Worm (Caenorhabditis elegans) whole organism, L1 larva: ENCODE results near the gene mrps-21.

ENCODE experiments used
- C34B4.2 ChIP-seq: sonication (generic microtip); optimal IDR thresholded peaks from 2 replicates; lab custom pipeline; 2017; ENCODE audit warnings: mild to moderate bottlenecking, missing genetic modification characterization, missing compliant biosample characterization
- Y116A8C.19 ChIP-seq: sonication (generic microtip); optimal IDR thresholded peaks from 2 replicates; lab custom pipeline; 2016; ENCODE audit warnings: missing compliant biosample characterization, missing genetic modification characterization, borderline replicate concordance
- ceh-63 ChIP-seq: fragments of 200-800 bp; sonication (Bioruptor generic); optimal IDR thresholded peaks from 2 replicates; lab custom pipeline; 2018; ENCODE audit warnings: mild to moderate bottlenecking, missing genetic modification characterization, missing compliant biosample characterization
- ceh-82 ChIP-seq, 3 experiments: fragments of 150-350 bp in 1 of 3; sonication (generic microtip) in 2 of 3; optimal IDR thresholded peaks; 2 replicates each; lab custom pipeline; 2014 to 2017; ENCODE audit warnings: missing biosample characterization in 3 of 3, missing genetic modification characterization in 3 of 3
- dpl-1 ChIP-seq, 3 experiments: fragments of 150-350 bp in 2 of 3; sonication (generic microtip) in 1 of 3; optimal IDR thresholded peaks; 2 replicates each; lab custom pipeline; 2014 to 2017; ENCODE audit warnings: missing biosample characterization in 3 of 3, missing genetic modification characterization in 3 of 3, missing genetic modification reagents in 3 of 3
- efl-3 ChIP-seq: fragments of 200-800 bp; sonication (Bioruptor generic); optimal IDR thresholded peaks from 2 replicates; lab custom pipeline; 2018; ENCODE audit warnings: mild to moderate bottlenecking, missing genetic modification characterization, missing compliant biosample characterization
- elt-3 ChIP-seq, 6 experiments: fragments of 150-350 bp in 1 of 6; sonication (generic microtip); optimal IDR thresholded peaks; 2 replicates each; lab custom pipeline; 2017 to 2018; ENCODE audit warnings: missing biosample characterization in 6 of 6, missing genetic modification characterization in 6 of 6, inconsistent platforms in 1 of 6
- ets-5 ChIP-seq: fragments of 200-800 bp; sonication (Bioruptor generic); IDR thresholded peaks from 2 replicates; pipeline ENCODE4 v1.3.6; 2022; ENCODE audit warnings: missing genetic modification characterization, missing compliant biosample characterization
- fkh-4 ChIP-seq: sonication (generic microtip); optimal IDR thresholded peaks from 2 replicates; lab custom pipeline; 2016; ENCODE audit warnings: missing compliant biosample characterization, missing genetic modification characterization, borderline replicate concordance
- grh-1 ChIP-seq: fragments of 200-800 bp; sonication (Bioruptor generic); IDR thresholded peaks from 2 replicates; pipeline ENCODE4 v1.3.6; 2022; ENCODE audit warnings: missing genetic modification reagents, missing genetic modification characterization, missing compliant biosample characterization
- jun-1 ChIP-seq: fragments of 150-350 bp; optimal IDR thresholded peaks from 2 replicates; lab custom pipeline; 2014; ENCODE audit warnings: missing biosample characterization, missing genetic modification reagents, missing genetic modification characterization
- lin-14 ChIP-seq: fragments of 200-800 bp; sonication (Bioruptor generic); optimal IDR thresholded peaks from 2 replicates; lab custom pipeline; 2018; ENCODE audit warnings: mild to moderate bottlenecking, missing genetic modification characterization, moderate library complexity, missing compliant biosample characterization
- lin-15B ChIP-seq: fragments of 150-350 bp; sonication (generic microtip); optimal IDR thresholded peaks from 3 replicates; lab custom pipeline; 2014; ENCODE audit warnings: missing biosample characterization, missing genetic modification characterization
- lir-3 ChIP-seq: sonication (generic microtip); optimal IDR thresholded peaks from 2 replicates; lab custom pipeline; 2016; ENCODE audit warnings: mild to moderate bottlenecking, missing genetic modification characterization, moderate library complexity, missing compliant biosample characterization; ENCODE audit not compliant: poor library complexity
- lsy-2 ChIP-seq, 2 experiments: fragments of 150-350 bp; optimal IDR thresholded peaks; 2 replicates each; lab custom pipeline; 2014; ENCODE audit warnings: missing biosample characterization in 2 of 2, missing genetic modification characterization in 2 of 2
- mab-9 ChIP-seq: fragments of 200-800 bp; sonication (Bioruptor generic); IDR thresholded peaks from 2 replicates; pipeline ENCODE4 v1.3.6; 2022; ENCODE audit warnings: missing genetic modification reagents, missing genetic modification characterization, missing compliant biosample characterization
- mef-2 ChIP-seq: fragments of 150-350 bp; optimal IDR thresholded peaks from 2 replicates; lab custom pipeline; 2014; ENCODE audit warnings: missing biosample characterization, missing genetic modification characterization
- mep-1 ChIP-seq: fragments of 150-350 bp; optimal IDR thresholded peaks from 2 replicates; lab custom pipeline; 2014; ENCODE audit warnings: missing biosample characterization, missing genetic modification characterization
- nhr-11 ChIP-seq: fragments of 150-350 bp; optimal IDR thresholded peaks from 2 replicates; lab custom pipeline; 2014; ENCODE audit warnings: missing biosample characterization, missing genetic modification characterization
- nhr-19 ChIP-seq: fragments of 200-800 bp; sonication (Bioruptor generic); conservative IDR thresholded peaks from 2 replicates; pipeline ENCODE4 v1.3.6; 2022; ENCODE audit warnings: missing genetic modification characterization, missing compliant biosample characterization
- nhr-28 ChIP-seq: fragments of 150-350 bp; optimal IDR thresholded peaks from 2 replicates; lab custom pipeline; 2014; ENCODE audit warnings: missing biosample characterization, missing genetic modification characterization
- nhr-47 ChIP-seq: sonication (generic microtip); optimal IDR thresholded peaks from 2 replicates; lab custom pipeline; 2016; ENCODE audit warnings: mild to moderate bottlenecking, missing genetic modification characterization, moderate library complexity, missing compliant biosample characterization
- nhr-76 ChIP-seq: sonication (generic microtip); optimal IDR thresholded peaks from 2 replicates; lab custom pipeline; 2017; ENCODE audit warnings: missing biosample characterization, missing genetic modification characterization
- nhr-77 ChIP-seq: fragments of 150-350 bp; optimal IDR thresholded peaks from 2 replicates; lab custom pipeline; 2014; ENCODE audit warnings: missing biosample characterization, missing genetic modification characterization
- nhr-90 ChIP-seq: sonication (generic microtip); optimal IDR thresholded peaks from 2 replicates; lab custom pipeline; 2016; ENCODE audit warnings: mild to moderate bottlenecking, missing genetic modification characterization, missing compliant biosample characterization; ENCODE audit not compliant: poor library complexity
- pqm-1 ChIP-seq: sonication (generic microtip); optimal IDR thresholded peaks from 3 replicates; lab custom pipeline; 2017; ENCODE audit warnings: missing biosample characterization, missing genetic modification characterization
- skn-1 ChIP-seq: fragments of 150-350 bp; optimal IDR thresholded peaks from 2 replicates; lab custom pipeline; 2014; ENCODE audit warnings: missing biosample characterization, missing genetic modification characterization
- sptf-1 ChIP-seq: fragments of 150-350 bp; optimal IDR thresholded peaks from 2 replicates; lab custom pipeline; 2014; ENCODE audit warnings: missing biosample characterization, missing genetic modification characterization
- sup-37 ChIP-seq: fragments of 200-800 bp; sonication (Bioruptor generic); optimal IDR thresholded peaks from 2 replicates; lab custom pipeline; 2018; ENCODE audit warnings: mild to moderate bottlenecking, missing genetic modification characterization, missing compliant biosample characterization
- swsn-7 ChIP-seq: sonication (generic microtip); optimal IDR thresholded peaks from 2 replicates; lab custom pipeline; 2016; ENCODE audit warnings: missing genetic modification characterization, missing compliant biosample characterization
- tbx-2 ChIP-seq: sonication (generic microtip); optimal IDR thresholded peaks from 2 replicates; lab custom pipeline; 2016; ENCODE audit warnings: missing genetic modification characterization, missing compliant biosample characterization
- unc-62 ChIP-seq: fragments of 150-350 bp; optimal IDR thresholded peaks from 2 replicates; lab custom pipeline; 2014; ENCODE audit warnings: missing biosample characterization, missing genetic modification reagents, missing genetic modification characterization
- vab-15 ChIP-seq: sonication (generic microtip); optimal IDR thresholded peaks from 2 replicates; lab custom pipeline; 2017; ENCODE audit warnings: missing genotype, mild to moderate bottlenecking, missing genetic modification characterization, missing compliant biosample characterization
- ztf-4 ChIP-seq: fragments of 150-350 bp; optimal IDR thresholded peaks from 2 replicates; lab custom pipeline; 2014; ENCODE audit warnings: missing biosample characterization, missing genetic modification characterization

Gene mrps-21

DNA sequence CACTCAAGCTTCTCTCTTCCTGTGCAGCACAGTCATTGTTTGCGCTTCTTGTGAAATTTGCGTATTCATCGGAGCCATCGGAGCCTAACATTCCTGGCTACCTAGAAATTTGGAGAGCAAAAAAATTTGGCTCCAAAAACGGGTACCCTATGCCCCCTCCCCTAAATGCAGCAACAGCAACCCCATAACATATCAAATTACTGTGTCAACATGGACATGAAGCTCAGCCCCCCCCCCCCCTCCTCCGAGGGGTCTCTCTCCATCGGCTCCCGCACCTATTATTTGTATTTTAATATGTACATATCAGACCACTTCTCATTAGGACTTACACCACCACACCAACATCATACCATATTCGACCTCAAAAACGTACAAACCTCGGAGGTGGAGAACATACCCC is 15.0 kb upstream of the mrps-21 start:
- TF ChIP-seq nhr-47, result no peak
- no peak for TF ChIP-seq ceh-82 (tag; optimal IDR thresholded peaks at IDR 0.05; lab: Kevin White, UChicago)
- TF ChIP-seq mef-2 (tag; lab: Kevin White, UChicago), result no peak
- TF ChIP-seq vab-15 (tag; lab: Kevin White, UChicago), result no peak
- no peak for TF ChIP-seq dpl-1 (GFP tag; optimal IDR thresholded peaks at IDR 0.05; lab: Kevin White, UChicago)
- TF ChIP-seq nhr-11 (tag; lab: Kevin White, UChicago), result no peak
- no peak for TF ChIP-seq lsy-2 (tag; optimal IDR thresholded peaks at IDR 0.05; lab: Kevin White, UChicago)
- TF ChIP-seq nhr-77 (tag; lab: Kevin White, UChicago), result no peak
- no peak for TF ChIP-seq swsn-7
- no peak for TF ChIP-seq lir-3 (tag; lab: Kevin White, UChicago)
- no peak for TF ChIP-seq nhr-19 (GFP tag; lab: Robert Waterston, UW)
- no peak for TF ChIP-seq nhr-76 (tag; lab: Kevin White, UChicago)
- no peak for TF ChIP-seq mab-9
- TF ChIP-seq skn-1, result no peak
- TF ChIP-seq, all 84 proteins: peak for 0

DNA sequence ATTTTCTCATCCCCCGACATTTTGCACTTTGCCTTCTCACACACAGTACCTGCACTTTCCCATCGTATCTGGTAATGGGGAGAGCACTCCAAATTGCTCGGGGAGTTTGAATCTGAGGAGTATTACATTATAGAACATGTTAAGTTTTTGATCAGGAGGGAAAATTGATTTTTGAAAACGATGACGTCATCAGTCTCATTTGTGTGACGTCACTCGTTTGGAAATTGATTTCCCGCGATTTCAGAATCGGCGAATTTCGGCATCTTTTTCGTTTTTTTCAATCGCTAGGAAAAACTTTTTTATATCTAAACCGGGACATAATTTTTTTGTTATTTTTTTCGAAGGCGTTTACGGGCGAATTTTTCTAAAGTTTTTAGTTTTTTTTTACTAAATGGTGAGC is 14.0 kb upstream of the mrps-21 start:
- TF ChIP-seq ets-5, result no peak

DNA sequence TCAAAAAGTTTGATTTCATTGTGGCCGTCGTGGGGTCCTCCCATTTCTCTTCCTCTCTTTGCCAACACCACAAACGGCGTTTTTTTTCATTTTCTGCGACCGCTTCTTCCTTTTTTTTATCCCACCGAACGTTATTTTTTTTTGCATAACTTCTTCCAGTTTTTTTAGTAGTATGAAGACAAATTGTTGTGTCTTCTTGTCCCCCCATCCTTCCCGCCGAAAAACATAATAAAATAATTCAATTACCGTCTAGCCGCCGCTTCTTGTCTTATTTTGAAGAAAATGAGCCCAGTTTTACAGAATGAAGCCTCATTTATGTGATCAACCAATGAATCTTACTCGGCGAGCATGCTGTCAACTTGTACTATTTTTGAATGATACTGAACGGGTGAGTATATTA is 9.9 kb upstream of the mrps-21 start, which contains the start of gene F29B9.12:
TSS of gene F29B9.12 (plus strand) at position 301 of the 400 bp plus-strand sequence.
- TF ChIP-seq unc-62 (no peak), ceh-63 (GFP tag; lab: Kevin White, UChicago) (no peak), sup-37 (GFP tag; lab: Kevin White, UChicago) (no peak), pqm-1 (tag; lab: Kevin White, UChicago) (no peak), vab-15 (tag; lab: Kevin White, UChicago) (no peak), ceh-82 (tag; optimal IDR thresholded peaks at IDR 0.05; lab: Kevin White, UChicago) (no peak), nhr-11 (tag; lab: Kevin White, UChicago) (no peak), C34B4.2 (no peak), efl-3 (GFP tag; lab: Kevin White, UChicago) (no peak), lin-15B (tag; lab: Kevin White, UChicago) (no peak), skn-1 (no peak), Y116A8C.19 (tag; lab: Kevin White, UChicago) (no peak), elt-3 (tag; optimal IDR thresholded peaks at IDR 0.05; lab: Kevin White, UChicago) (no peak), sptf-1 (tag; lab: Kevin White, UChicago) (no peak), tbx-2 (tag; lab: Kevin White, UChicago) (no peak), grh-1 (GFP tag; lab: Robert Waterston, UW) (no peak)

DNA sequence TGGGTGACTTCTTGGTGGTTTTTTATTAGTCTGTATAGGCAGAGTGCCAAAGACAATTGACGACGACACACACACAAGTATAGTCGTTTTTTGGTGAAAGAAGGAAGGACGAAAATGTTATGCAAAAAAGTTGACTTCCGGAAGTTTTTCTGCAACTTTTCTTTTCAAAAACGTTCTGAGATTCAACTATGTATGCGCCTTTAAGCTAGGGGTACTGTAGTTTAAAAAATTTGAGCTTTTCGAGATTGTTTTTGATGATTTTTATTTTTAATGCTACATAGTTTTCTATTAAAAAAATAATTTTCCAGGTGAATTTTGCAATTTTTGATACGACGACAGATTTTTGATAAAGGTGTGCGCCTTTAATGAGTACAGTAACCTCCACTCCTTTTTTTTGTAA is 8.5 kb upstream of the mrps-21 start:
- no peak for TF ChIP-seq C34B4.2
- no peak for TF ChIP-seq nhr-90 (tag; lab: Kevin White, UChicago)
- TF ChIP-seq ceh-63 (GFP tag; lab: Kevin White, UChicago), result no peak
- TF ChIP-seq mef-2 (tag; lab: Kevin White, UChicago), result no peak
- no peak for TF ChIP-seq tbx-2 (tag; lab: Kevin White, UChicago)
- no peak for TF ChIP-seq jun-1 (tag; lab: Kevin White, UChicago)
- TF ChIP-seq fkh-4 (tag; lab: Kevin White, UChicago), result no peak
- TF ChIP-seq ceh-82 (tag; optimal IDR thresholded peaks at IDR 0.05; lab: Kevin White, UChicago), result no peak

DNA sequence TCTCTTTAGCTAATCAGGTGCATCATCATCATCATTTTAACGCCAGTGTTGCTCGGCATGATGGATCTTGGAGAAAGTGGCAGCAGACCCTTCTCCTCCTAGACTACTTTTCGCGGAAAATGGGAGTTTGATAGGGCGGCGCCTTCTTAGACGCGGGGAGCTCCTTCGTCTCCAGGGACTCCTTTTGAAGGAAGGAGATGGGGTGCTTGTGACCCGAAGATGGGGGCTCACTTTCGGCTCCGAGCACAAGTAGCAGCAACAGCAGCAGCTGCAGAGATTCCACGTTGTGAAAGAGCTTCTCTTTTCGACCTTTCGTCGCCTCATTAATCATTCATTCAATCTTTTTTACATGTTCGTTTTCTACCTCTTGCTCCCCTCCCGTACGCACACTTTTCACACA is 8.1 kb upstream of the mrps-21 start:
- TF ChIP-seq ztf-4, result no peak
- no peak for TF ChIP-seq nhr-28 (tag; lab: Kevin White, UChicago)
- peak; percentile 63 for TF ChIP-seq mab-9
- peak in 1 of 3 experiments; percentile 2 for TF ChIP-seq ceh-82 (tag; optimal IDR thresholded peaks at IDR 0.05; lab: Kevin White, UChicago)
- peak; percentile 46 for TF ChIP-seq lin-14 (GFP tag; lab: Kevin White, UChicago)
- TF ChIP-seq mep-1, result no peak
